Worm (Caenorhabditis elegans) whole organism, late embryonic: ENCODE results near the gene msp-31.

ENCODE experiments used
- ets-4 ChIP-seq: sonication (generic microtip); optimal IDR thresholded peaks from 2 replicates; lab custom pipeline; 2016; ENCODE audit warnings: missing genetic modification characterization, missing compliant biosample characterization
- sox-4 ChIP-seq: sonication (generic microtip); optimal IDR thresholded peaks from 2 replicates; lab custom pipeline; 2017; ENCODE audit warnings: mild to moderate bottlenecking, missing genetic modification characterization, inconsistent platforms, missing compliant biosample characterization

- TF ChIP-seq sox-4 (tag; lab: Kevin White, UChicago) (no peak), ets-4 (tag; lab: Kevin White, UChicago) (no peak)
Measured at ce11 chrII:4945695-4946094, 29.3 kb upstream of the msp-31 start, which contains the start of the genes gldi-11 and ZK546.2.
